Worm (Caenorhabditis elegans) whole organism, midembryonic: ENCODE results near the gene mltn-8.

Experiments used
- T22C8.4 ChIP-seq: fragments of 200-800 bp; sonication (Bioruptor generic); IDR thresholded peaks from 2 replicates; pipeline ENCODE4 v1.3.6; 2022; ENCODE audit warnings: missing genetic modification characterization, missing compliant biosample characterization
- cog-1 ChIP-seq: sonication (generic microtip); optimal IDR thresholded peaks from 2 replicates; lab custom pipeline; 2016; ENCODE audit warnings: missing genetic modification characterization, missing compliant biosample characterization
- flt-1 ChIP-seq: fragments of 200-800 bp; sonication (Bioruptor generic); IDR thresholded peaks from 2 replicates; pipeline ENCODE4 v1.3.6; 2022; ENCODE audit warnings: missing genetic modification characterization, missing compliant biosample characterization
- klf-2 ChIP-seq: fragments of 200-800 bp; sonication (Bioruptor generic); conservative IDR thresholded peaks from 2 replicates; pipeline ENCODE4 v1.3.6; 2022; ENCODE audit warnings: missing genetic modification reagents, missing genetic modification characterization, missing compliant biosample characterization
- med-1 ChIP-seq: sonication (generic microtip); optimal IDR thresholded peaks from 2 replicates; lab custom pipeline; 2017; ENCODE audit warnings: missing genetic modification characterization, mild to moderate bottlenecking, missing compliant biosample characterization, antibody characterized with exemption, missing genetic modification reagents; ENCODE audit not compliant: insufficient read depth
- ref-1 ChIP-seq: fragments of 200-800 bp; sonication (Bioruptor generic); conservative IDR thresholded peaks from 2 replicates; pipeline ENCODE4 v1.3.6; 2022; ENCODE audit warnings: missing genetic modification reagents, missing genetic modification characterization, missing compliant biosample characterization
- ztf-23 ChIP-seq: fragments of 200-800 bp; sonication (Bioruptor generic); IDR thresholded peaks from 2 replicates; pipeline ENCODE4 v1.3.6; 2022; ENCODE audit warnings: missing genetic modification reagents, missing genetic modification characterization, missing compliant biosample characterization
- ztf-29 ChIP-seq: fragments of 200-800 bp; sonication (Bioruptor generic); IDR thresholded peaks from 2 replicates; pipeline ENCODE4 v1.3.6; 2022; ENCODE audit warnings: missing genetic modification reagents, missing genetic modification characterization, missing compliant biosample characterization

ce11 chrV:380186-380585 lies at the start of gene mltn-8:
- TF ChIP-seq cog-1 (tag; lab: Kevin White, UChicago) (no peak), T22C8.4 (GFP tag; lab: Robert Waterston, UW) (no peak), med-1 (no peak), flt-1 (GFP tag; lab: Robert Waterston, UW) (no peak), ref-1 (GFP tag; lab: Robert Waterston, UW) (no peak), ztf-23 (GFP tag; lab: Robert Waterston, UW) (no peak), klf-2 (GFP tag; lab: Robert Waterston, UW) (no peak), ztf-29 (no peak)
